1 fruit fly cellular context compared by ENCODE assay signal in the genomic region with DNA sequence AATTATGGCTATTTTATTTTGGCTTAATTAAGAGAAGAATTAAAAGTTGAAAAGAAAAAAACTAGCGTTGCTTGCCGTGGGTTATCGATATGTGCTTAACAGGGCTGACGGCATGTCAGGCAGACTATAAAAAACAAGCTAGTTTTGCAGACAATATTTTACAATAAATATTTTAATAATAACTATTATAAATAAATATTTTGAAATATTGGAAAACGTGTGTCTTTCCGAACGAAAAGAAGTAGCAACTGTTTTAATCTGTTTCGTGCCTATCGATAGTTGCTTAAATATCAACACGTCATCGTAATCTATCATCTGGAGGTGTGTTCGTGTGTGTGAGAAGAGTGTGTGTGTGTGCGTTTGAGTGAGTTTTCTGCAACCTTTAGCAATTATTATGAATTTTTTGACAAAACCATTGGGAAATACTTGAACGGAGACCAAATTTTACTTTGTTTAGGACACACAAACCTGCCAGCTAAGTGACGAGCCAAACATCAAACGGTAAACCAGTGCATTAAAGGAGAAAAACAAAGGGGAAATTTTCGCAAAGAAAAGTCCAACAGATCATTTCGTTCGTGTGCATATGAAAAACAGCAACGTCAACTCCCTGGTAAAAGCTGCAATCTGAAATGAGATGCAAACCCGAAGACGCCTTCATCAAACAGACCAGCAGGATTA.
A peak's percentile ranks its signal among the peaks of the same experiment; 100 is the strongest.
TF ChIP-seq lines count a peak whose summit lies in the region.

Gene CG5861, minus strand, starts transcription at position 273 of the 678 bp plus-strand sequence.
Gene Syx5, plus strand, starts transcription at position 321 of the 678 bp plus-strand sequence.

TF ChIP-seq in whole organism, embryonic, 481 proteins besides CTCF, POLR2A, EP300 and RAD21 (continued from another document):
- no peak for TF ChIP-seq Hmr (GFP tag; optimal IDR thresholded peaks at IDR 0.05; lab: Kevin White, UChicago)
- peak; percentile 42 for TF ChIP-seq Fer2 (tag; optimal IDR thresholded peaks at IDR 0.05; lab: Kevin White, UChicago)
- TF ChIP-seq CG10959 (GFP tag; IDR thresholded peaks at IDR 0.05; lab: Robert Waterston, UW): no peak
- TF ChIP-seq Ptx1 (GFP tag; IDR thresholded peaks at IDR 0.05; lab: Robert Waterston, UW): peak; percentile 64
- TF ChIP-seq CrebB (tag; optimal IDR thresholded peaks at IDR 0.05; lab: Kevin White, UChicago): peak; percentile 50
- TF ChIP-seq lab (GFP tag; optimal IDR thresholded peaks at IDR 0.05; lab: Kevin White, UChicago): peak; percentile 81
- no peak for TF ChIP-seq da (GFP tag; optimal IDR thresholded peaks at IDR 0.05; lab: Kevin White, UChicago)
- peak; percentile 79 for TF ChIP-seq CG8924 (tag; optimal IDR thresholded peaks at IDR 0.05; lab: Kevin White, UChicago)
- no peak for TF ChIP-seq ftz-f1 (GFP tag; optimal IDR thresholded peaks at IDR 0.05; lab: Kevin White, UChicago)
- no peak for TF ChIP-seq Bdp1 (GFP tag; optimal IDR thresholded peaks at IDR 0.05; lab: Kevin White, UChicago)
- no peak for TF ChIP-seq kni (GFP tag; optimal IDR thresholded peaks at IDR 0.05; lab: Kevin White, UChicago)
- TF ChIP-seq Bteb2 (GFP tag; optimal IDR thresholded peaks at IDR 0.05; lab: Kevin White, UChicago): peak; percentile 2
- no peak for TF ChIP-seq bowl (GFP tag; IDR thresholded peaks at IDR 0.05; lab: Robert Waterston, UW)
- no peak for TF ChIP-seq Blimp-1 (GFP tag; optimal IDR thresholded peaks at IDR 0.05; lab: Kevin White, UChicago)
